Worm (Caenorhabditis elegans) whole organism, L3 larva: ENCODE results near the gene pax-3.

Source experiments
- R02D3.7 ChIP-seq: fragments of 150-350 bp; optimal IDR thresholded peaks from 2 replicates; lab custom pipeline; 2014; ENCODE audit warnings: missing biosample characterization, missing genetic modification characterization
- aly-2 ChIP-seq: fragments of 150-350 bp; optimal IDR thresholded peaks from 2 replicates; lab custom pipeline; 2014; ENCODE audit warnings: missing biosample characterization, missing genetic modification characterization
- ceh-9 ChIP-seq: sonication (generic microtip); optimal IDR thresholded peaks from 2 replicates; lab custom pipeline; 2018; ENCODE audit warnings: missing biosample characterization, missing genetic modification characterization
- daf-12 ChIP-seq: fragments of 150-350 bp; optimal IDR thresholded peaks from 2 replicates; lab custom pipeline; 2014; ENCODE audit warnings: missing biosample characterization, missing genetic modification reagents, missing genetic modification characterization
- elt-2 ChIP-seq: sonication (generic microtip); optimal IDR thresholded peaks from 2 replicates; lab custom pipeline; 2016; ENCODE audit warnings: missing genetic modification reagents, mild to moderate bottlenecking, missing genetic modification characterization, missing compliant biosample characterization
- lin-39 ChIP-seq: fragments of 150-350 bp; optimal IDR thresholded peaks from 2 replicates; lab custom pipeline; 2018; ENCODE audit warnings: missing biosample characterization, missing genetic modification reagents, missing genetic modification characterization
- mdl-1 ChIP-seq: fragments of 150-350 bp; optimal IDR thresholded peaks from 2 replicates; lab custom pipeline; 2014; ENCODE audit warnings: missing biosample characterization, missing genetic modification characterization
- nhr-77 ChIP-seq: fragments of 150-350 bp; optimal IDR thresholded peaks from 2 replicates; lab custom pipeline; 2014; ENCODE audit warnings: missing biosample characterization, missing genetic modification characterization
- pqm-1 ChIP-seq: fragments of 150-350 bp; optimal IDR thresholded peaks from 2 replicates; lab custom pipeline; 2017; ENCODE audit warnings: missing biosample characterization, missing genetic modification characterization, inconsistent platforms
- unc-39 ChIP-seq: sonication (generic microtip); optimal IDR thresholded peaks from 4 replicates; lab custom pipeline; 2017; ENCODE audit warnings: missing biosample characterization, missing genetic modification characterization
- ztf-11 ChIP-seq: fragments of 150-350 bp; optimal IDR thresholded peaks from 2 replicates; lab custom pipeline; 2014; ENCODE audit warnings: missing biosample characterization, missing genetic modification characterization

DNA sequence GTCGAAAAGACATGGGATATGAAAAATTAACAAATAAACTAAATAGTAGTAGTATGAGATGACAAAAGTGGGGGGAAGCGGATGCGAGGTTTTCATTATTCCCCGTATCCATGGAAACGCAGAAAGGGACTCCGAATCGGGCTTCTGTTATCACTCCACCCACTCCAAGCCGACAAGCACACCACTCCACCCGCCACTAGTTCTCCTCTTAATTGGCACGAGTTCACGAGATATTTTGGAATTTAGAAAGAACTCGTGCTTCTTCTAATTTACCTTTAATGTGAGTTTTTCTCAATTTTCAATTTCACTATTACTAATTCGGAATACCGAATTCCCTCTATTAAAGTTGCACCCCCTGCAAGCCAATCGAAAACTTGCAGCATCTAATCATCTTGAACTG is 20.0 kb downstream of the pax-3 start:
- TF ChIP-seq pqm-1: no peak
- no peak for TF ChIP-seq ztf-11 (tag; lab: Kevin White, UChicago)
- TF ChIP-seq nhr-77 (tag; lab: Kevin White, UChicago): no peak
- TF ChIP-seq R02D3.7: no peak
- no peak for TF ChIP-seq daf-12 (tag; lab: Kevin White, UChicago)
- TF ChIP-seq unc-39 (tag; lab: Kevin White, UChicago): no peak
- TF ChIP-seq mdl-1 (tag; lab: Kevin White, UChicago): no peak
- no peak for TF ChIP-seq lin-39 (tag; lab: Kevin White, UChicago)
- TF ChIP-seq elt-2 (tag; lab: Kevin White, UChicago): no peak
- no peak for TF ChIP-seq aly-2
- TF ChIP-seq ceh-9: no peak
